Worm (Caenorhabditis elegans): Measurements from ENCODE around the gene C45B11.8.

- no peak for TF ChIP-seq mdl-1 (tag; optimal IDR thresholded peaks at IDR 0.05)
- no peak for TF ChIP-seq fkh-10 (GFP tag; optimal IDR thresholded peaks at IDR 0.05)
- no peak for TF ChIP-seq nhr-237 (tag; optimal IDR thresholded peaks at IDR 0.05)
- no peak for TF ChIP-seq jun-1 (tag; optimal IDR thresholded peaks at IDR 0.05)
- TF ChIP-seq blmp-1 (tag; optimal IDR thresholded peaks at IDR 0.05), result no peak
- TF ChIP-seq tbx-2 (tag; optimal IDR thresholded peaks at IDR 0.05), result no peak
These were observed 16.5 kb downstream of the C45B11.8 start, which contains the start of gene srh-75 for ce11 chrV:11057043-11057442.

Data from whole organism, L1 larva.